Fruit fly (Drosophila melanogaster): ENCODE measurements around the gene CG12617.

DNA sequence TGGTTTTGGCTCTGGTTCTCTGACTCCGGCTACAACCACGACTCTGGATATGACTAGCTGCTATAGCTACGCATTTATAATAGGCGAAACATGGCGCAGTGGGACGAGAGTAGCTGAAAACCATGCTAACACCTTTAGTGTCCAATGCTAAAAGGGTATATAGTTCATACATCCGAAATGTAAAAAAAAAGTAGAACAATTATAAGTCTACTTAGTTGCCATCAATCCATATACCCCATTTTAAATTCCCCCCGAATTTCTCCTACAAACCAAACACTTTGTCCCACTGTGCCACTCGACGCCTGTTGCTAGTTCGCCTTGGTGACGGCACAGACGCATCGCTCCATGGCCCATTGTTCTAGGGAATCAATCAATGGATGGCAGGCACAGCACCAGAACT is 31.8 kb downstream of the CG12617 start:
- TF ChIP-seq CG7045 (GFP tag; optimal IDR thresholded peaks at IDR 0.05): no peak
- no peak for TF ChIP-seq cnc (optimal IDR thresholded peaks at IDR 0.05)
- no peak for TF ChIP-seq CG11617 (GFP tag; optimal IDR thresholded peaks at IDR 0.05)
- TF ChIP-seq Crg-1 (GFP tag; optimal IDR thresholded peaks at IDR 0.05): no peak
- TF ChIP-seq cic (GFP tag; optimal IDR thresholded peaks at IDR 0.05): no peak
- no peak for TF ChIP-seq CG12768 (GFP tag; optimal IDR thresholded peaks at IDR 0.05)
- TF ChIP-seq ovo (GFP tag; optimal IDR thresholded peaks at IDR 0.05): no peak
- TF ChIP-seq CG1620 (GFP tag; optimal IDR thresholded peaks at IDR 0.05): no peak
- no peak for TF ChIP-seq Mnt (GFP tag; optimal IDR thresholded peaks at IDR 0.05)
- TF ChIP-seq kay (GFP tag; ENCODE audit: borderline replicate concordance): no peak
- TF ChIP-seq bab1 (GFP tag; optimal IDR thresholded peaks at IDR 0.05): no peak
- TF ChIP-seq CG7101 (tag; optimal IDR thresholded peaks at IDR 0.05): no peak
- no peak for TF ChIP-seq CG14711 (tag; optimal IDR thresholded peaks at IDR 0.05)
